Fruit fly (Drosophila melanogaster): ENCODE measurements around the gene Sf3b5.

The Sf3b5 gene

dm6 chr3R:9031797-9032418 lies 16.8 kb upstream of the Sf3b5 start (continued):
- TF ChIP-seq Dbx (GFP tag; IDR thresholded peaks at IDR 0.05) (peak; percentile 92), CG33213 (GFP tag; optimal IDR thresholded peaks at IDR 0.05) (peak; percentile 48), CG12391 (tag; optimal IDR thresholded peaks at IDR 0.05) (peak; percentile 89), Bteb2 (GFP tag; optimal IDR thresholded peaks at IDR 0.05) (peak; percentile 79), dm (GFP tag; optimal IDR thresholded peaks at IDR 0.05) (peak; percentile 58), cwo (GFP tag; optimal IDR thresholded peaks at IDR 0.05) (peak; percentile 83), Myb (GFP tag; optimal IDR thresholded peaks at IDR 0.05) (peak; percentile 61), pita (GFP tag; optimal IDR thresholded peaks at IDR 0.05) (no peak), CG5953 (GFP tag; IDR thresholded peaks at IDR 0.05) (peak; percentile 93), h (optimal IDR thresholded peaks at IDR 0.05) (no peak), CG13775 (GFP tag; optimal IDR thresholded peaks at IDR 0.05) (peak; percentile 78), tap (tag; optimal IDR thresholded peaks at IDR 0.05) (peak; percentile 88), CG30020 (tag; optimal IDR thresholded peaks at IDR 0.05) (peak; percentile 19), MESR4 (GFP tag; optimal IDR thresholded peaks at IDR 0.05) (peak; percentile 28), Hr3 (GFP tag; optimal IDR thresholded peaks at IDR 0.05) (peak; percentile 82), sc (optimal IDR thresholded peaks at IDR 0.05) (no peak), sc (GFP tag; optimal IDR thresholded peaks at IDR 0.05) (peak; percentile 61), trem (tag; optimal IDR thresholded peaks at IDR 0.05) (peak; percentile 25), Dll (GFP tag; IDR thresholded peaks at IDR 0.05; ENCODE audit: partially characterized antibody) (no peak), Poxn (GFP tag; IDR thresholded peaks at IDR 0.05) (no peak), CG16863 (GFP tag; optimal IDR thresholded peaks at IDR 0.05) (peak; percentile 75), Fer2 (tag; optimal IDR thresholded peaks at IDR 0.05) (peak; percentile 49), schlank (tag; optimal IDR thresholded peaks at IDR 0.05) (peak; percentile 61), Pdp1 (GFP tag; optimal IDR thresholded peaks at IDR 0.05) (peak; percentile 63 to 83), bigmax (GFP tag; optimal IDR thresholded peaks at IDR 0.05) (no peak), gsb (GFP tag; IDR thresholded peaks at IDR 0.05) (peak; percentile 81), D19A (tag; optimal IDR thresholded peaks at IDR 0.05) (peak; percentile 75), sens (GFP tag) (peak; percentile 97), jumu (GFP tag; optimal IDR thresholded peaks at IDR 0.05) (peak; percentile 72), CG15269 (tag; optimal IDR thresholded peaks at IDR 0.05) (peak; percentile 91), inv (GFP tag; IDR thresholded peaks at IDR 0.05; ENCODE audit: partially characterized antibody) (no peak), CG8924 (tag; optimal IDR thresholded peaks at IDR 0.05) (peak; percentile 89), CG15011 (GFP tag; optimal IDR thresholded peaks at IDR 0.05) (peak; percentile 76), Gug (GFP tag; IDR thresholded peaks at IDR 0.05) (peak; percentile 86), CG9876 (GFP tag; optimal IDR thresholded peaks at IDR 0.05) (no peak), emc (GFP tag; optimal IDR thresholded peaks at IDR 0.05) (peak; percentile 67), lmd (GFP tag; IDR thresholded peaks at IDR 0.05) (peak; percentile 89), Atf-2 (GFP tag; optimal IDR thresholded peaks at IDR 0.05) (peak; percentile 55), ranshi (GFP tag; IDR thresholded peaks at IDR 0.05) (peak; percentile 93), rib (GFP tag; IDR thresholded peaks at IDR 0.05) (peak; percentile 50; the same call in 1 of the 2 replicates), Kr (GFP tag; optimal IDR thresholded peaks at IDR 0.05) (peak; percentile 20), CG31441 (GFP tag; IDR thresholded peaks at IDR 0.05) (peak; percentile 81), CG1529 (GFP tag; optimal IDR thresholded peaks at IDR 0.05) (peak; percentile 87), oc (tag; optimal IDR thresholded peaks at IDR 0.05) (peak; percentile 92), tio (GFP tag; optimal IDR thresholded peaks at IDR 0.05) (peak; percentile 78), CG17328 (GFP tag; IDR thresholded peaks at IDR 0.05) (peak; percentile 92), ssp (GFP tag; IDR thresholded peaks at IDR 0.05) (peak; percentile 78), CG9817 (tag; optimal IDR thresholded peaks at IDR 0.05) (peak; percentile 73), CG10565 (GFP tag; optimal IDR thresholded peaks at IDR 0.05) (peak; percentile 42), gce (GFP tag; IDR thresholded peaks at IDR 0.05) (peak; percentile 89; the same call in 2 of the 3 replicates), CG8089 (GFP tag; optimal IDR thresholded peaks at IDR 0.05) (peak; percentile 73)

All from whole organism, embryonic.